Worm (Caenorhabditis elegans) whole organism, L1 larva: ENCODE results near the gene W03B1.5.

Experiments
- F16B12.6 ChIP-seq: fragments of 150-350 bp; optimal IDR thresholded peaks from 2 replicates; lab custom pipeline; 2014; ENCODE audit warnings: missing biosample characterization, missing genetic modification characterization
- Y116A8C.19 ChIP-seq: sonication (generic microtip); optimal IDR thresholded peaks from 2 replicates; lab custom pipeline; 2016; ENCODE audit warnings: missing compliant biosample characterization, missing genetic modification characterization, borderline replicate concordance
- dpl-1 ChIP-seq, 3 experiments: fragments of 150-350 bp in 2 of 3; sonication (generic microtip) in 1 of 3; optimal IDR thresholded peaks; 2 replicates each; lab custom pipeline; 2014 to 2017; ENCODE audit warnings: missing biosample characterization in 3 of 3, missing genetic modification characterization in 3 of 3, missing genetic modification reagents in 3 of 3
- efl-3 ChIP-seq: fragments of 200-800 bp; sonication (Bioruptor generic); optimal IDR thresholded peaks from 2 replicates; lab custom pipeline; 2018; ENCODE audit warnings: mild to moderate bottlenecking, missing genetic modification characterization, missing compliant biosample characterization
- lsy-2 ChIP-seq, 2 experiments: fragments of 150-350 bp; optimal IDR thresholded peaks; 2 replicates each; lab custom pipeline; 2014; ENCODE audit warnings: missing biosample characterization in 2 of 2, missing genetic modification characterization in 2 of 2
- mdl-1 ChIP-seq, 2 experiments: fragments of 150-350 bp; optimal IDR thresholded peaks; 2 replicates each; lab custom pipeline; 2014 to 2017; ENCODE audit warnings: missing biosample characterization in 2 of 2, missing genetic modification characterization in 2 of 2, inconsistent platforms in 1 of 2
- nhr-11 ChIP-seq: fragments of 150-350 bp; optimal IDR thresholded peaks from 2 replicates; lab custom pipeline; 2014; ENCODE audit warnings: missing biosample characterization, missing genetic modification characterization
- snpc-4 ChIP-seq: fragments of 150-350 bp; optimal IDR thresholded peaks from 2 replicates; lab custom pipeline; 2014; ENCODE audit warnings: missing biosample characterization, missing genetic modification characterization
- sox-4 ChIP-seq: sonication (generic microtip); optimal IDR thresholded peaks from 2 replicates; lab custom pipeline; 2016; ENCODE audit warnings: missing genetic modification characterization, missing compliant biosample characterization
- sptf-1 ChIP-seq: fragments of 150-350 bp; optimal IDR thresholded peaks from 2 replicates; lab custom pipeline; 2014; ENCODE audit warnings: missing biosample characterization, missing genetic modification characterization
- unc-130 ChIP-seq: fragments of 150-350 bp; optimal IDR thresholded peaks from 2 replicates; lab custom pipeline; 2017; ENCODE audit warnings: missing biosample characterization, missing genetic modification characterization, inconsistent platforms
- unc-62 ChIP-seq: fragments of 150-350 bp; optimal IDR thresholded peaks from 2 replicates; lab custom pipeline; 2014; ENCODE audit warnings: missing biosample characterization, missing genetic modification reagents, missing genetic modification characterization
- unc-86 ChIP-seq: sonication (generic microtip); optimal IDR thresholded peaks from 2 replicates; lab custom pipeline; 2016; ENCODE audit warnings: missing genetic modification characterization, missing compliant biosample characterization
- ztf-11 ChIP-seq, 2 experiments: sonication (generic microtip); optimal IDR thresholded peaks; 2 replicates each; lab custom pipeline; 2016 to 2017; ENCODE audit warnings: missing genetic modification characterization in 2 of 2, missing biosample characterization in 1 of 2, missing compliant biosample characterization in 1 of 2

DNA sequence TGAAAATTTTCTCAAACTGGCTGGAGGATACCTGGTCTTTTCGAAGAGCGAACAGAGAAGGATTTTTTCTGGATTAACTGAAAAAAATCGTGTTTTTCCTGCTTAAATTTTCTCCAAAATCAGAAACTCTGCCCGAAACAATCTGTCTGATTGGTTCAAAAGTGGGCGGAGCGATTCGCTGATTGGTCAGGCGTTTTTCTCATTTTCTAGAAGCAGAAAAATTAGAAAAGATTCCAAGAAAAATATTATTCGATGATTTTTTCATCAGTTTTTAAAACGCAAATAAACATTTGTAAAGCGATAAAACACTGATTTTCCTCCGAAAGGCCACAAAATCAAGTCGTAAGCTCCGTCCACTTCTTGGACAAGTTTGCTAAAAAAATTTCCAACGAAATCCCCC is 50.6 kb downstream of the W03B1.5 start:
- TF ChIP-seq sptf-1 (tag; lab: Kevin White, UChicago) (no peak), lsy-2 (tag; optimal IDR thresholded peaks at IDR 0.05; lab: Kevin White, UChicago) (no peak), sox-4 (tag; lab: Kevin White, UChicago) (no peak), unc-130 (no peak), nhr-11 (no peak), Y116A8C.19 (tag; lab: Kevin White, UChicago) (no peak), ztf-11 (tag; optimal IDR thresholded peaks at IDR 0.05; lab: Kevin White, UChicago) (no peak), unc-62 (no peak), efl-3 (GFP tag; lab: Kevin White, UChicago) (no peak), mdl-1 (tag; optimal IDR thresholded peaks at IDR 0.05; lab: Kevin White, UChicago) (no peak), dpl-1 (GFP tag; optimal IDR thresholded peaks at IDR 0.05; lab: Kevin White, UChicago) (no peak), snpc-4 (tag; lab: Kevin White, UChicago) (no peak), unc-86 (tag; lab: Kevin White, UChicago) (no peak), F16B12.6 (no peak)
